Fruit fly (Drosophila melanogaster): Measurements from ENCODE around the gene Iru.

DNA sequence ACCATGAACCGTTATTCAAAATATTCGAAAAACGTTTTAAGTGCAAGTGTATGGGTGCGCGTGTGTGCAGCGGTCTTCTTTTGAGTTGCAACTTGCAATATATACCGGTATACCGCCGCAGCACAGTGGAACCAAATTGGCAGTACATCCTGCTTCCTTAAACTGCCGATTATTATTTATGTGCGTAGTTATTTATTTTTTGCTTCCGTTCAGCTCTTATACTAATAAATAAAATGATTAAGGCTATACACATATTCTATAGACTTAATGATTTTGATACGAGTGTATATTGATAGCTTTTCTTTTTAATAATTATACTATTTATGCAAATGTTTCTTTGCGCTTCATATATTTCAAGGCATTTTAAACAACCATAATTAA lies 36.3 kb upstream of the Iru start:
- TF ChIP-seq CTCF (optimal IDR thresholded peaks at IDR 0.05), result no peak
- no peak for TF ChIP-seq CG8478 (optimal IDR thresholded peaks at IDR 0.05)

Measured in S2 (cell line).